Worm (Caenorhabditis elegans): ENCODE data around the gene C28H8.7.

ce11 chrIII:5874263-5874662 lies 12.5 kb downstream of the C28H8.7 start:
- TF ChIP-seq unc-62 (GFP tag; optimal IDR thresholded peaks at IDR 0.05) (no peak), ceh-82 (tag; optimal IDR thresholded peaks at IDR 0.05) (no peak), ama-1 (optimal IDR thresholded peaks at IDR 0.05) (peak; percentile 91), nhr-76 (tag; optimal IDR thresholded peaks at IDR 0.05) (no peak), hlh-17 (GFP tag; optimal IDR thresholded peaks at IDR 0.05; ENCODE audit: borderline replicate concordance) (no peak), unc-98 (GFP tag; IDR thresholded peaks at IDR 0.05) (no peak), sptf-1 (tag; optimal IDR thresholded peaks at IDR 0.05) (no peak), fkh-8 (tag; optimal IDR thresholded peaks at IDR 0.05) (no peak), pqm-1 (tag; optimal IDR thresholded peaks at IDR 0.05) (no peak)
